Fruit fly (Drosophila melanogaster): Measurements from ENCODE around the gene Nup154.

The Nup154 gene

dm6 chr2L:11010999-11011398 is 6.4 kb downstream of the Nup154 start, which contains the start of the genes Art8 and dUTPase:
Art8 (minus strand) TSS chr2L:11011086.
dUTPase (plus strand) TSS chr2L:11011312.
- no peak for TF ChIP-seq dl (GFP tag; optimal IDR thresholded peaks at IDR 0.05; ENCODE audit: insufficient read depth in 1 of 2, partially characterized antibody in 2 of 2)
- TF ChIP-seq CG9705 (GFP tag; optimal IDR thresholded peaks at IDR 0.05) = peak; percentile 24
- TF ChIP-seq lola (GFP tag; optimal IDR thresholded peaks at IDR 0.05) = no peak
- TF ChIP-seq dsf (GFP tag; optimal IDR thresholded peaks at IDR 0.05; ENCODE audit: borderline replicate concordance) = peak; percentile 79
- peak; percentile 70 for TF ChIP-seq OdsH (GFP tag; optimal IDR thresholded peaks at IDR 0.05)
- TF ChIP-seq Abd-B (GFP tag; optimal IDR thresholded peaks at IDR 0.05) = no peak
- TF ChIP-seq ey (GFP tag; optimal IDR thresholded peaks at IDR 0.05) = peak; percentile 51
- no peak for TF ChIP-seq woc (GFP tag; optimal IDR thresholded peaks at IDR 0.05)
- TF ChIP-seq HLH106 (tag; optimal IDR thresholded peaks at IDR 0.05) = peak; percentile 68
- peak; percentile 72 for TF ChIP-seq sv (GFP tag; optimal IDR thresholded peaks at IDR 0.05)
- TF ChIP-seq GATAd (GFP tag; optimal IDR thresholded peaks at IDR 0.05) = no peak
- no peak for TF ChIP-seq Dif (GFP tag; optimal IDR thresholded peaks at IDR 0.05; ENCODE audit: partially characterized antibody)
- TF ChIP-seq Rel (GFP tag; optimal IDR thresholded peaks at IDR 0.05) = no peak
- TF ChIP-seq Rel (tag; optimal IDR thresholded peaks at IDR 0.05) = peak; percentile 43
- peak; percentile 78 for TF ChIP-seq Jra (GFP tag; optimal IDR thresholded peaks at IDR 0.05)
- no peak for TF ChIP-seq CG32264 (GFP tag; optimal IDR thresholded peaks at IDR 0.05)
- TF ChIP-seq Dfd (GFP tag; optimal IDR thresholded peaks at IDR 0.05) = no peak
- TF ChIP-seq Mio (GFP tag; optimal IDR thresholded peaks at IDR 0.05) = no peak
- TF ChIP-seq jim (GFP tag; optimal IDR thresholded peaks at IDR 0.05) = no peak
- TF ChIP-seq usp (GFP tag; optimal IDR thresholded peaks at IDR 0.05) = no peak
- TF ChIP-seq Sp1 (GFP tag; optimal IDR thresholded peaks at IDR 0.05) = peak; percentile 68
- no peak for TF ChIP-seq pan (optimal IDR thresholded peaks at IDR 0.05)
- TF ChIP-seq sage (GFP tag; optimal IDR thresholded peaks at IDR 0.05) = peak; percentile 74
- no peak for TF ChIP-seq brk (GFP tag; optimal IDR thresholded peaks at IDR 0.05)
- no peak for TF ChIP-seq dmrt93B (GFP tag; optimal IDR thresholded peaks at IDR 0.05)
- TF ChIP-seq Hr78 (GFP tag; optimal IDR thresholded peaks at IDR 0.05) = no peak
- TF ChIP-seq CrebA (GFP tag; optimal IDR thresholded peaks at IDR 0.05; ENCODE audit: borderline replicate concordance) = no peak
- TF ChIP-seq N (GFP tag; optimal IDR thresholded peaks at IDR 0.05) = no peak
- TF ChIP-seq fru (GFP tag; optimal IDR thresholded peaks at IDR 0.05) = peak; percentile 56
- TF ChIP-seq psq (GFP tag; optimal IDR thresholded peaks at IDR 0.05) = peak; percentile 69
- peak; percentile 73 for TF ChIP-seq rgr (GFP tag; optimal IDR thresholded peaks at IDR 0.05)
- TF ChIP-seq br (GFP tag; optimal IDR thresholded peaks at IDR 0.05) = peak; percentile 51
- no peak for TF ChIP-seq Vsx2 (GFP tag; optimal IDR thresholded peaks at IDR 0.05; ENCODE audit: partially characterized antibody)
- peak; percentile 40 for TF ChIP-seq Myc (optimal IDR thresholded peaks at IDR 0.05)
- peak in 1 of 2 experiments; percentile 84 for TF ChIP-seq foxo (GFP tag; optimal IDR thresholded peaks at IDR 0.05)
- TF ChIP-seq Hr83 (GFP tag; optimal IDR thresholded peaks at IDR 0.05; ENCODE audit: poor library complexity, severe bottlenecking) = no peak
- no peak for TF ChIP-seq tai (GFP tag; optimal IDR thresholded peaks at IDR 0.05)
- TF ChIP-seq h (GFP tag; optimal IDR thresholded peaks at IDR 0.05) = peak; percentile 76
- peak; percentile 83 for TF ChIP-seq Hnf4 (GFP tag; optimal IDR thresholded peaks at IDR 0.05)

DNA sequence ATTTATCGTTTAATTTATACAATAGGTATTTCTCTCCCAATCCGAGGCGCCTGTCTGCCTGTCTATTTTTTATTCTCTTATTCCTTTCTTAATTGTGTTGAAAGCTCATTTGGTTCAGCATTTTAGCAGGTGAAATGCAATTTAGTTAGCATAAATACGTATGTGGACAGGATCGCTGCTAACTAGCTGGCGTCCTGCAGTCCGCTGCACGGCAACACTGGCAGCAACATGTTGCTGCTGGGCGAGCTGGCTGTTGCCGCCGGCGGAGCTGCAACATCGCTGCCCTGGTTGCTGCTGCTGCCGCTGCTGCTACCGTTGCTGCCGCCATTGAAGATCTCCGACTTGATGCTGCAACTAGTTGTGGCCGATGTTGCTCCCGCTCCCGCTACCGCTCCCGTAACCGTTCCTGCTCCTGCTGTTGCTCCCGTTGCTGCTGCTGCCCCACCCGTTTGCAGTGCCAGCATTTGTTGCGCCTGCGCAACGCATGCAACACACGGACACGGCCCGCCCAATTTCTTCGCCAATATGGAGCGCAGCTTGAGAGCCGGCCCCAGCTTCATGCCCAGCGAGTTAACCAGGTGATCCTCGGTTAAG is 9.5 kb downstream of the Nup154 start:
- TF ChIP-seq woc (GFP tag; optimal IDR thresholded peaks at IDR 0.05) (no peak), Vsx2 (GFP tag; optimal IDR thresholded peaks at IDR 0.05; ENCODE audit: partially characterized antibody) (no peak), brk (GFP tag; optimal IDR thresholded peaks at IDR 0.05) (no peak), sage (GFP tag; optimal IDR thresholded peaks at IDR 0.05) (no peak), Mio (GFP tag; optimal IDR thresholded peaks at IDR 0.05) (no peak), Hr83 (GFP tag; optimal IDR thresholded peaks at IDR 0.05; ENCODE audit: poor library complexity, severe bottlenecking) (no peak), OdsH (GFP tag; optimal IDR thresholded peaks at IDR 0.05) (no peak), CG32264 (GFP tag; optimal IDR thresholded peaks at IDR 0.05) (no peak), Rel (GFP tag; optimal IDR thresholded peaks at IDR 0.05) (no peak), Rel (tag; optimal IDR thresholded peaks at IDR 0.05) (no peak), Dfd (GFP tag; optimal IDR thresholded peaks at IDR 0.05) (no peak), GATAd (GFP tag; optimal IDR thresholded peaks at IDR 0.05) (no peak), Hnf4 (GFP tag; optimal IDR thresholded peaks at IDR 0.05) (no peak), sv (GFP tag; optimal IDR thresholded peaks at IDR 0.05) (no peak), foxo (GFP tag; optimal IDR thresholded peaks at IDR 0.05) (no peak), Hr78 (GFP tag; optimal IDR thresholded peaks at IDR 0.05) (no peak), CrebA (GFP tag; optimal IDR thresholded peaks at IDR 0.05; ENCODE audit: borderline replicate concordance) (no peak), dmrt93B (GFP tag; optimal IDR thresholded peaks at IDR 0.05) (no peak), h (GFP tag; optimal IDR thresholded peaks at IDR 0.05) (no peak), ey (GFP tag; optimal IDR thresholded peaks at IDR 0.05) (no peak), tai (GFP tag; optimal IDR thresholded peaks at IDR 0.05) (no peak)

Data from whole organism, wandering third instar larva.